Fruit fly (Drosophila melanogaster) whole organism, embryonic: Measurements from ENCODE around the gene CG3862.

ENCODE experiments used
- Abd-B ChIP-seq: fragments of 200-800 bp; sonication (Bioruptor generic); optimal IDR thresholded peaks from 2 replicates; lab custom pipeline; 2018; ENCODE audit warnings: missing biosample characterization, mild to moderate bottlenecking, missing genetic modification characterization, moderate library complexity
- B-H1 ChIP-seq: fragments of 200-800 bp; sonication (Bioruptor generic); IDR thresholded peaks from 3 replicates; pipeline ENCODE4 v1.3.6; 2022; ENCODE audit warnings: missing biosample characterization, missing genetic modification characterization
- Bdp1 ChIP-seq: fragments of 200-800 bp; sonication (Bioruptor generic); optimal IDR thresholded peaks from 3 replicates; lab custom pipeline; 2016; ENCODE audit warnings: missing biosample characterization, missing genetic modification characterization
- CG11504 ChIP-seq: fragments of 200-800 bp; sonication (Bioruptor generic); optimal IDR thresholded peaks from 3 replicates; lab custom pipeline; 2019; ENCODE audit warnings: missing biosample characterization, mild to moderate bottlenecking, missing genetic modification characterization, moderate library complexity
- CG12769 ChIP-seq: fragments of 200-800 bp; sonication (Bioruptor generic); optimal IDR thresholded peaks from 2 replicates; lab custom pipeline; 2019; ENCODE audit warnings: missing biosample characterization, mild to moderate bottlenecking, missing genetic modification characterization, moderate library complexity
- CG15696 ChIP-seq: fragments of 200-800 bp; sonication (Bioruptor generic); optimal IDR thresholded peaks from 2 replicates; lab custom pipeline; 2019; ENCODE audit warnings: missing biosample characterization, mild to moderate bottlenecking, missing genetic modification characterization, moderate library complexity
- CG1602 ChIP-seq: fragments of 200-800 bp; sonication (Bioruptor generic); optimal IDR thresholded peaks from 3 replicates; lab custom pipeline; 2016; ENCODE audit warnings: missing biosample characterization, missing genetic modification characterization
- CG17385 ChIP-seq: fragments of 200-800 bp; sonication (Bioruptor generic); optimal IDR thresholded peaks from 3 replicates; lab custom pipeline; 2018; ENCODE audit warnings: missing biosample characterization, mild to moderate bottlenecking, missing genetic modification characterization
- CG17612 ChIP-seq: fragments of 200-800 bp; sonication (Bioruptor generic); IDR thresholded peaks from 2 replicates; pipeline ENCODE4 v1.3.6; 2022; ENCODE audit warnings: missing biosample characterization, missing genetic modification characterization
- CG30020 ChIP-seq: fragments of 200-800 bp; optimal IDR thresholded peaks from 2 replicates; lab custom pipeline; 2019; ENCODE audit warnings: missing biosample characterization, mild to moderate bottlenecking, missing genetic modification characterization, moderate library complexity
- CG3847 ChIP-seq: fragments of 200-800 bp; sonication (Bioruptor generic); IDR thresholded peaks from 2 replicates; pipeline ENCODE4 v1.3.6; 2022; ENCODE audit warnings: missing biosample characterization, missing genetic modification characterization
- CG4820 ChIP-seq: fragments of 200-800 bp; sonication (Bioruptor generic); optimal IDR thresholded peaks from 3 replicates; lab custom pipeline; 2016; ENCODE audit warnings: missing biosample characterization, missing genetic modification characterization
- CG5180 ChIP-seq: fragments of 200-800 bp; sonication (Bioruptor generic); optimal IDR thresholded peaks from 3 replicates; lab custom pipeline; 2017; ENCODE audit warnings: missing biosample characterization, missing genetic modification characterization, mild to moderate bottlenecking, moderate library complexity, missing genetic modification reagents
- CG6791 ChIP-seq: fragments of 200-800 bp; sonication (Bioruptor generic); IDR thresholded peaks from 3 replicates; pipeline ENCODE4 v1.3.6; 2022; ENCODE audit warnings: missing biosample characterization, missing genetic modification characterization; ENCODE audit not compliant: partially characterized antibody
- CG7271 ChIP-seq: fragments of 200-800 bp; sonication (Bioruptor generic); optimal IDR thresholded peaks from 2 replicates; lab custom pipeline; 2018; ENCODE audit warnings: missing biosample characterization, mild to moderate bottlenecking, missing genetic modification characterization, moderate library complexity
- CG7556 ChIP-seq: fragments of 200-800 bp; sonication (Bioruptor generic); optimal IDR thresholded peaks from 2 replicates; lab custom pipeline; 2017; ENCODE audit warnings: missing biosample characterization, mild to moderate bottlenecking, missing genetic modification characterization
- CG7963 ChIP-seq: fragments of 200-800 bp; sonication (Bioruptor generic); IDR thresholded peaks from 3 replicates; pipeline ENCODE4 v1.3.6; 2022; ENCODE audit warnings: missing biosample characterization, missing genetic modification characterization; ENCODE audit not compliant: partially characterized antibody
- CG9876 ChIP-seq: fragments of 200-800 bp; sonication (Bioruptor generic); optimal IDR thresholded peaks from 2 replicates; lab custom pipeline; 2016; ENCODE audit warnings: missing biosample characterization, missing genetic modification characterization
- Deaf1 ChIP-seq: fragments of 200-800 bp; optimal IDR thresholded peaks from 3 replicates; lab custom pipeline; 2019; ENCODE audit warnings: missing biosample characterization, mild to moderate bottlenecking, missing genetic modification characterization, moderate library complexity
- H2.0 ChIP-seq: fragments of 200-800 bp; sonication (Bioruptor generic); IDR thresholded peaks from 2 replicates; pipeline ENCODE4 v1.3.6; 2022; ENCODE audit warnings: missing biosample characterization, missing genetic modification characterization
- HLH54F ChIP-seq: fragments of 200-800 bp; sonication (Bioruptor generic); optimal IDR thresholded peaks from 3 replicates; lab custom pipeline; 2016; ENCODE audit warnings: missing biosample characterization, missing genetic modification characterization
- HmgZ ChIP-seq: fragments of 200-800 bp; sonication (Bioruptor generic); optimal IDR thresholded peaks from 2 replicates; lab custom pipeline; 2018; ENCODE audit warnings: missing biosample characterization, mild to moderate bottlenecking, missing genetic modification characterization
- Hmx ChIP-seq: fragments of 200-800 bp; sonication (Bioruptor generic); optimal IDR thresholded peaks from 2 replicates; lab custom pipeline; 2016; ENCODE audit warnings: missing biosample characterization, missing genetic modification characterization
- Hr39 ChIP-seq: fragments of >200 bp; optimal IDR thresholded peaks from 2 replicates; lab custom pipeline; 2017
- MESR4 ChIP-seq: fragments of 200-800 bp; sonication (Bioruptor generic); optimal IDR thresholded peaks from 2 replicates; lab custom pipeline; 2018; ENCODE audit warnings: missing biosample characterization, mild to moderate bottlenecking, missing genetic modification characterization, moderate library complexity
- MTF-1 ChIP-seq: fragments of 200-800 bp; sonication (Bioruptor generic); optimal IDR thresholded peaks from 2 replicates; lab custom pipeline; 2018; ENCODE audit warnings: missing biosample characterization, mild to moderate bottlenecking, missing genetic modification characterization, borderline replicate concordance
- Mrtf ChIP-seq: fragments of 200-800 bp; sonication (Bioruptor generic); IDR thresholded peaks from 3 replicates; pipeline ENCODE4 v1.3.6; 2022; ENCODE audit warnings: missing biosample characterization, missing genetic modification characterization
- Rx ChIP-seq: fragments of 200-800 bp; sonication (Bioruptor generic); IDR thresholded peaks from 2 replicates; pipeline ENCODE4 v1.3.6; 2022; ENCODE audit warnings: missing biosample characterization, missing genetic modification characterization
- ato ChIP-seq: fragments of 200-800 bp; sonication (Bioruptor generic); IDR thresholded peaks from 2 replicates; pipeline ENCODE4 v1.3.6; 2022; ENCODE audit warnings: missing biosample characterization, missing genetic modification characterization; ENCODE audit not compliant: partially characterized antibody
- br ChIP-seq: fragments of >200 bp; optimal IDR thresholded peaks from 2 replicates; lab custom pipeline; 2017
- da ChIP-seq: fragments of 200-800 bp; sonication (Bioruptor generic); optimal IDR thresholded peaks from 2 replicates; lab custom pipeline; 2016; ENCODE audit warnings: missing biosample characterization, missing genetic modification characterization
- emc ChIP-seq: fragments of 200-800 bp; sonication (Bioruptor generic); optimal IDR thresholded peaks from 2 replicates; lab custom pipeline; 2016; ENCODE audit warnings: missing biosample characterization, missing genetic modification characterization
- gce ChIP-seq: fragments of 200-800 bp; sonication (Bioruptor generic); IDR thresholded peaks from 3 replicates; pipeline ENCODE4 v1.3.6; 2022; ENCODE audit warnings: missing biosample characterization, missing genetic modification characterization
- gcm2 ChIP-seq: fragments of 200-800 bp; sonication (Bioruptor generic); optimal IDR thresholded peaks from 2 replicates; lab custom pipeline; 2016; ENCODE audit warnings: missing biosample characterization, missing genetic modification characterization
- inv ChIP-seq: fragments of 200-800 bp; sonication (Bioruptor generic); IDR thresholded peaks from 2 replicates; pipeline ENCODE4 v1.3.6; 2022; ENCODE audit warnings: missing biosample characterization, missing genetic modification characterization; ENCODE audit not compliant: partially characterized antibody
- kay ChIP-seq: fragments of 200-800 bp; sonication (Bioruptor generic); optimal IDR thresholded peaks from 2 replicates; lab custom pipeline; 2016; ENCODE audit warnings: missing biosample characterization, missing genetic modification characterization
- knrl ChIP-seq: fragments of 200-800 bp; sonication (Bioruptor generic); IDR thresholded peaks from 3 replicates; pipeline ENCODE4 v1.3.6; 2022; ENCODE audit warnings: missing biosample characterization, missing genetic modification characterization; ENCODE audit not compliant: partially characterized antibody
- luna ChIP-seq: fragments of 200-800 bp; sonication (Bioruptor generic); optimal IDR thresholded peaks from 2 replicates; lab custom pipeline; 2016; ENCODE audit warnings: missing biosample characterization, missing genetic modification characterization
- mirr ChIP-seq: fragments of 200-800 bp; sonication (Bioruptor generic); optimal IDR thresholded peaks from 3 replicates; lab custom pipeline; 2018; ENCODE audit warnings: missing biosample characterization, mild to moderate bottlenecking, missing genetic modification characterization
- mld ChIP-seq: fragments of 200-800 bp; sonication (Bioruptor generic); IDR thresholded peaks from 3 replicates; pipeline ENCODE4 v1.3.6; 2022; ENCODE audit warnings: missing biosample characterization, missing genetic modification characterization; ENCODE audit not compliant: partially characterized antibody
- pb ChIP-seq: fragments of 200-800 bp; sonication (Bioruptor generic); optimal IDR thresholded peaks from 3 replicates; lab custom pipeline; 2016; ENCODE audit warnings: missing biosample characterization, missing genetic modification characterization
- prd ChIP-seq, 3 experiments: fragments of >200 bp in 2 of 3; fragments of 200-800 bp in 1 of 3; sonication (Bioruptor generic) in 1 of 3; optimal IDR thresholded peaks in 2 of 3; IDR thresholded peaks in 1 of 3; 2 replicates in 2 of 3; 3 replicates in 1 of 3; pipeline versions ENCODE4 v1.3.6 to Lab custom; 2017 to 2022; ENCODE audit warnings: missing biosample characterization in 1 of 3, missing genetic modification characterization in 1 of 3
- pros ChIP-seq: fragments of 200-800 bp; sonication (Bioruptor generic); optimal IDR thresholded peaks from 3 replicates; lab custom pipeline; 2019; ENCODE audit warnings: missing biosample characterization, mild to moderate bottlenecking, missing genetic modification characterization, moderate library complexity
- ro ChIP-seq: fragments of 200-800 bp; sonication (Bioruptor generic); IDR thresholded peaks from 2 replicates; pipeline ENCODE4 v1.3.6; 2022; ENCODE audit warnings: missing biosample characterization, missing genetic modification characterization
- sima ChIP-seq: fragments of 200-800 bp; sonication (Bioruptor generic); optimal IDR thresholded peaks from 2 replicates; lab custom pipeline; 2016; ENCODE audit warnings: missing biosample characterization, missing genetic modification characterization
- so ChIP-seq: fragments of 200-800 bp; sonication (Bioruptor generic); IDR thresholded peaks from 3 replicates; pipeline ENCODE4 v1.3.6; 2022; ENCODE audit warnings: missing biosample characterization, missing genetic modification characterization
- stwl ChIP-seq: fragments of 200-800 bp; sonication (Bioruptor generic); optimal IDR thresholded peaks from 3 replicates; lab custom pipeline; 2018; ENCODE audit warnings: missing biosample characterization, mild to moderate bottlenecking, missing genetic modification characterization, moderate library complexity
- tio ChIP-seq: fragments of 200-800 bp; sonication (Bioruptor generic); optimal IDR thresholded peaks from 2 replicates; lab custom pipeline; 2017; ENCODE audit warnings: missing biosample characterization, missing genetic modification characterization, inconsistent platforms
- twi ChIP-seq: fragments of 200-800 bp; optimal IDR thresholded peaks from 2 replicates; lab custom pipeline; 2019; ENCODE audit warnings: missing biosample characterization, mild to moderate bottlenecking, missing genetic modification characterization, moderate library complexity
- tx ChIP-seq: fragments of 200-800 bp; sonication (Bioruptor generic); optimal IDR thresholded peaks from 2 replicates; lab custom pipeline; 2016; ENCODE audit warnings: missing biosample characterization, missing genetic modification characterization
- unc-4 ChIP-seq: fragments of 200-800 bp; sonication (Bioruptor generic); IDR thresholded peaks from 2 replicates; pipeline ENCODE4 v1.3.6; 2022; ENCODE audit warnings: missing biosample characterization, missing genetic modification characterization; ENCODE audit not compliant: partially characterized antibody
- z ChIP-seq: fragments of 200-800 bp; sonication (Bioruptor generic); IDR thresholded peaks from 3 replicates; pipeline ENCODE4 v1.3.6; 2022; ENCODE audit warnings: missing biosample characterization, missing genetic modification characterization

CG3862 gene

dm6 chr2L:856001-856400, 30.3 kb upstream of the CG3862 start (continued):
- TF ChIP-seq prd (optimal IDR thresholded peaks at IDR 0.05; lab: Kevin White, UChicago): no peak
- TF ChIP-seq prd (GFP tag; IDR thresholded peaks at IDR 0.05; lab: Robert Waterston, UW): no peak
- no peak for TF ChIP-seq B-H1 (GFP tag; lab: Robert Waterston, UW)
- no peak for TF ChIP-seq CG11504 (tag; lab: Kevin White, UChicago)
- no peak for TF ChIP-seq mld (GFP tag; lab: Robert Waterston, UW)
- TF ChIP-seq da (GFP tag; lab: Kevin White, UChicago): no peak
- no peak for TF ChIP-seq tx (GFP tag; lab: Kevin White, UChicago)
- no peak for TF ChIP-seq pb
- no peak for TF ChIP-seq Deaf1 (tag; lab: Kevin White, UChicago)
- no peak for TF ChIP-seq ato (GFP tag; lab: Robert Waterston, UW)
- no peak for TF ChIP-seq knrl (GFP tag; lab: Robert Waterston, UW)
- TF ChIP-seq CG12769 (tag; lab: Kevin White, UChicago): peak; percentile 60
- no peak for TF ChIP-seq Abd-B
- no peak for TF ChIP-seq Rx (GFP tag; lab: Robert Waterston, UW)
- no peak for TF ChIP-seq CG7963
- TF ChIP-seq twi (tag; lab: Kevin White, UChicago): no peak
- no peak for TF ChIP-seq HLH54F (GFP tag; lab: Kevin White, UChicago)
- TF ChIP-seq br (lab: Kevin White, UChicago): no peak
- no peak for TF ChIP-seq CG5180 (GFP tag; lab: Kevin White, UChicago)
- TF ChIP-seq Hmx (GFP tag; lab: Kevin White, UChicago): no peak
- no peak for TF ChIP-seq z (GFP tag; lab: Robert Waterston, UW)
- TF ChIP-seq CG15696 (tag; lab: Kevin White, UChicago): peak; percentile 39
- no peak for TF ChIP-seq unc-4 (GFP tag; lab: Robert Waterston, UW)
- TF ChIP-seq CG7556 (GFP tag; lab: Kevin White, UChicago): no peak
- no peak for TF ChIP-seq mirr (GFP tag; lab: Kevin White, UChicago)
- no peak for TF ChIP-seq CG6791 (GFP tag; lab: Robert Waterston, UW)
- TF ChIP-seq CG1602 (GFP tag; lab: Kevin White, UChicago): no peak
- TF ChIP-seq H2.0: no peak
- no peak for TF ChIP-seq CG17385 (GFP tag; lab: Kevin White, UChicago)
- peak; percentile 48 for TF ChIP-seq MTF-1
- TF ChIP-seq tio (GFP tag; lab: Kevin White, UChicago): no peak
- TF ChIP-seq MESR4 (GFP tag; lab: Kevin White, UChicago): no peak
- no peak for TF ChIP-seq Mrtf (GFP tag; lab: Robert Waterston, UW)
- TF ChIP-seq gcm2 (GFP tag; lab: Kevin White, UChicago): no peak
- no peak for TF ChIP-seq Bdp1 (GFP tag; lab: Kevin White, UChicago)
- no peak for TF ChIP-seq sima (GFP tag; lab: Kevin White, UChicago)
- TF ChIP-seq CG9876 (GFP tag; lab: Kevin White, UChicago): no peak
- no peak for TF ChIP-seq pros (GFP tag; lab: Kevin White, UChicago)
- TF ChIP-seq Hr39 (lab: Kevin White, UChicago): no peak
- TF ChIP-seq ro (GFP tag; lab: Robert Waterston, UW): no peak
- TF ChIP-seq CG7271 (tag; lab: Kevin White, UChicago): no peak
- no peak for TF ChIP-seq HmgZ (tag; lab: Kevin White, UChicago)
- no peak for TF ChIP-seq CG4820
- TF ChIP-seq CG3847 (GFP tag; lab: Robert Waterston, UW): no peak
- no peak for TF ChIP-seq CG17612 (GFP tag; lab: Robert Waterston, UW)
- no peak for TF ChIP-seq CG30020 (tag; lab: Kevin White, UChicago)
- no peak for TF ChIP-seq so (GFP tag; lab: Robert Waterston, UW)
- no peak for TF ChIP-seq gce (GFP tag; lab: Robert Waterston, UW)
- no peak for TF ChIP-seq emc (GFP tag; lab: Kevin White, UChicago)
- TF ChIP-seq stwl (tag; lab: Kevin White, UChicago): no peak
- no peak for TF ChIP-seq luna (GFP tag; lab: Kevin White, UChicago)
- TF ChIP-seq kay (GFP tag; lab: Kevin White, UChicago): no peak
- no peak for TF ChIP-seq inv (GFP tag; lab: Robert Waterston, UW)
